Fruit fly (Drosophila melanogaster) whole organism, prepupa: ENCODE data around the gene mtg.

Source experiments
- Blimp-1 ChIP-seq: fragments of 200-800 bp; sonication (Bioruptor generic); optimal IDR thresholded peaks from 3 replicates; lab custom pipeline; 2017; ENCODE audit warnings: missing biosample characterization, missing genetic modification characterization, mild to moderate bottlenecking, moderate library complexity, missing genetic modification reagents
- CG11762 ChIP-seq: fragments of 200-800 bp; sonication (Bioruptor generic); optimal IDR thresholded peaks from 3 replicates; lab custom pipeline; 2016; ENCODE audit warnings: missing biosample characterization, missing genetic modification characterization; ENCODE audit not compliant: insufficient read depth
- CG11902 ChIP-seq: fragments of 200-800 bp; sonication (Bioruptor generic); optimal IDR thresholded peaks from 3 replicates; lab custom pipeline; 2016; ENCODE audit warnings: missing biosample characterization, missing genetic modification characterization
- CG34406 ChIP-seq: fragments of 200-800 bp; sonication (Bioruptor generic); optimal IDR thresholded peaks from 3 replicates; lab custom pipeline; 2016; ENCODE audit warnings: missing biosample characterization, missing genetic modification characterization
- CG6276 ChIP-seq: fragments of 200-800 bp; sonication (Bioruptor generic); optimal IDR thresholded peaks from 2 replicates; lab custom pipeline; 2017; ENCODE audit warnings: missing biosample characterization, mild to moderate bottlenecking, missing genetic modification characterization
- Gug ChIP-seq: fragments of 200-800 bp; sonication (Bioruptor generic); IDR thresholded peaks from 2 replicates; pipeline ENCODE4 v1.3.6; 2022; ENCODE audit warnings: missing biosample characterization, missing genetic modification characterization
- acj6 ChIP-seq: fragments of 200-800 bp; sonication (Bioruptor generic); optimal IDR thresholded peaks from 3 replicates; lab custom pipeline; 2016; ENCODE audit warnings: missing biosample characterization, missing genetic modification characterization
- dsx ChIP-seq: fragments of 200-800 bp; optimal IDR thresholded peaks from 3 replicates; lab custom pipeline; 2019; ENCODE audit warnings: missing biosample characterization, mild to moderate bottlenecking, missing genetic modification characterization, moderate library complexity; ENCODE audit not compliant: poor library complexity, severe bottlenecking
- fd85E ChIP-seq: fragments of 200-800 bp; sonication (Bioruptor generic); optimal IDR thresholded peaks from 3 replicates; lab custom pipeline; 2016; ENCODE audit warnings: missing biosample characterization, missing genetic modification characterization
- fkh ChIP-seq: fragments of 200-800 bp; sonication (Bioruptor generic); optimal IDR thresholded peaks from 3 replicates; lab custom pipeline; 2017; ENCODE audit warnings: missing biosample characterization, mild to moderate bottlenecking, missing genetic modification characterization, moderate library complexity
- pdm3 ChIP-seq: fragments of 200-800 bp; sonication (Bioruptor generic); optimal IDR thresholded peaks from 3 replicates; lab custom pipeline; 2016; ENCODE audit warnings: missing biosample characterization, missing genetic modification characterization
- spab ChIP-seq: fragments of 200-800 bp; sonication (Bioruptor generic); optimal IDR thresholded peaks from 2 replicates; lab custom pipeline; 2017; ENCODE audit warnings: missing biosample characterization, mild to moderate bottlenecking, missing genetic modification characterization, missing genetic modification reagents

dm6 chr3R:8217727-8218126 lies 32.6 kb upstream of the mtg start, which contains the start of gene CG7800:
- no peak for TF ChIP-seq Blimp-1 (GFP tag; lab: Kevin White, UChicago)
- no peak for TF ChIP-seq fkh (GFP tag; lab: Kevin White, UChicago)
- TF ChIP-seq acj6 (GFP tag; lab: Kevin White, UChicago): no peak
- TF ChIP-seq CG34406 (GFP tag; lab: Kevin White, UChicago): no peak
- no peak for TF ChIP-seq CG11762
- TF ChIP-seq pdm3 (GFP tag; lab: Kevin White, UChicago): no peak
- no peak for TF ChIP-seq CG6276 (GFP tag; lab: Kevin White, UChicago)
- TF ChIP-seq CG11902 (GFP tag; lab: Kevin White, UChicago): no peak
- no peak for TF ChIP-seq spab
- TF ChIP-seq fd85E: no peak
- no peak for TF ChIP-seq Gug (GFP tag; lab: Robert Waterston, UW)
- TF ChIP-seq dsx (GFP tag; lab: Kevin White, UChicago): no peak
